Fruit fly (Drosophila melanogaster) whole organism, prepupa: Measurements from ENCODE around the gene nyo.

Source experiments
- CG16779 ChIP-seq: fragments of 200-800 bp; sonication (Bioruptor generic); optimal IDR thresholded peaks from 3 replicates; lab custom pipeline; 2017; ENCODE audit warnings: missing biosample characterization, mild to moderate bottlenecking, missing genetic modification characterization
- CG4318 ChIP-seq: fragments of 200-800 bp; sonication (Bioruptor generic); optimal IDR thresholded peaks from 3 replicates; lab custom pipeline; 2017; ENCODE audit warnings: missing biosample characterization, mild to moderate bottlenecking, missing genetic modification characterization
- CG8119 ChIP-seq: fragments of 200-800 bp; sonication (Bioruptor generic); IDR thresholded peaks from 3 replicates; pipeline ENCODE4 v1.3.6; 2022; ENCODE audit warnings: missing biosample characterization, missing genetic modification characterization
- CG9139 ChIP-seq: fragments of 200-800 bp; sonication (Bioruptor generic); optimal IDR thresholded peaks from 3 replicates; lab custom pipeline; 2017; ENCODE audit warnings: missing biosample characterization, mild to moderate bottlenecking, missing genetic modification characterization
- Eip75B ChIP-seq: fragments of 200-800 bp; sonication (Bioruptor generic); optimal IDR thresholded peaks from 3 replicates; lab custom pipeline; 2016; ENCODE audit warnings: missing biosample characterization, missing genetic modification characterization
- Ets21C ChIP-seq: fragments of 200-800 bp; sonication (Bioruptor generic); optimal IDR thresholded peaks from 3 replicates; lab custom pipeline; 2016; ENCODE audit warnings: missing biosample characterization, missing genetic modification characterization
- Hr4 ChIP-seq: fragments of 200-800 bp; sonication (Bioruptor generic); optimal IDR thresholded peaks from 3 replicates; lab custom pipeline; 2016; ENCODE audit warnings: missing biosample characterization, missing genetic modification characterization
- Lpt ChIP-seq: fragments of 200-800 bp; sonication (Bioruptor generic); optimal IDR thresholded peaks from 3 replicates; lab custom pipeline; 2016; ENCODE audit warnings: missing biosample characterization, missing genetic modification characterization
- dac ChIP-seq: fragments of 200-800 bp; sonication (Bioruptor generic); optimal IDR thresholded peaks from 2 replicates; lab custom pipeline; 2017; ENCODE audit warnings: missing biosample characterization, mild to moderate bottlenecking, missing genetic modification characterization
- pdm3 ChIP-seq: fragments of 200-800 bp; sonication (Bioruptor generic); optimal IDR thresholded peaks from 3 replicates; lab custom pipeline; 2016; ENCODE audit warnings: missing biosample characterization, missing genetic modification characterization
- ss ChIP-seq, 2 experiments: fragments of 200-800 bp; sonication (Bioruptor generic); optimal IDR thresholded peaks; 2 replicates in 1 of 2; 3 replicates in 1 of 2; lab custom pipeline; 2017 to 2018; ENCODE audit warnings: mild to moderate bottlenecking in 2 of 2, missing biosample characterization in 2 of 2, missing genetic modification characterization in 2 of 2, moderate library complexity in 1 of 2

- no peak for TF ChIP-seq CG4318
- no peak for TF ChIP-seq ss (GFP tag; optimal IDR thresholded peaks at IDR 0.05; lab: Kevin White, UChicago)
- TF ChIP-seq Lpt (GFP tag; lab: Kevin White, UChicago), result no peak
- no peak for TF ChIP-seq CG16779 (tag; lab: Kevin White, UChicago)
- no peak for TF ChIP-seq Hr4 (GFP tag; lab: Kevin White, UChicago)
- TF ChIP-seq Eip75B (GFP tag; lab: Kevin White, UChicago), result no peak
- TF ChIP-seq CG9139 (GFP tag; lab: Kevin White, UChicago), result no peak
- no peak for TF ChIP-seq CG8119 (GFP tag; lab: Robert Waterston, UW)
- TF ChIP-seq Ets21C (GFP tag; lab: Kevin White, UChicago), result no peak
- no peak for TF ChIP-seq dac (GFP tag; lab: Kevin White, UChicago)
- no peak for TF ChIP-seq pdm3 (GFP tag; lab: Kevin White, UChicago)
These were observed 22.9 kb downstream of the nyo start for dm6 chr3R:31565738-31566137.
